Worm (Caenorhabditis elegans): Measurements from ENCODE around the gene nas-21.
"Not testable (repeated sequence)": the region's sequence is repeated elsewhere in the genome, so short reads cannot be mapped to it uniquely, and the experiment has no call there.

Gene nas-21

DNA sequence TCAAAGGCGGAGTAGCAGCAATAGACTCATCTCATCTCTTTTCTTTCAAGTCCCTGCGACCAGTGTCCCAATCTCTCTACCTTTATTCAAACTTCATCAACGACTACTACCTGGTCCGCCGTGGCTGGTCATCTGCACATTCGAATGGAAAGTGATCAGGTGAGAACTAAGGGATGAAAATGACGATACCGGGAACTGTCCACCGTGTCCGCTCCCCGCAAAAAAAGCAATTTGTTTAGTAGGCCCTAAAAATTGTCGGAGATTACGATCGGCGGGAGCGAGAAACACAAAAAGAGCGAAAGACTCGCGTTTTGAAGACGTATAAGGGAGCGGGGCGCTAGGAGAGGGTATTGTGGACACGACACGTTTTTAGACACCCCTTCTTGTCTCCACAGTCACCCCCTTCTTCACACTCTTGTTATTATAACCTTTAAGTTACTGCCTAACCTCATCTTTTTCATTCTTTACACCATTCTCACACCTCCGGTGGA is 9.4 kb upstream of the nas-21 start, which contains the start of gene zipt-16:
TSS of gene zipt-16 (plus strand) at position 51 of the 491 bp plus-strand sequence.
- TF ChIP-seq elt-4 (tag; optimal IDR thresholded peaks at IDR 0.05) (peak; percentile 2), fkh-6 (tag; optimal IDR thresholded peaks at IDR 0.05) (no peak)

DNA sequence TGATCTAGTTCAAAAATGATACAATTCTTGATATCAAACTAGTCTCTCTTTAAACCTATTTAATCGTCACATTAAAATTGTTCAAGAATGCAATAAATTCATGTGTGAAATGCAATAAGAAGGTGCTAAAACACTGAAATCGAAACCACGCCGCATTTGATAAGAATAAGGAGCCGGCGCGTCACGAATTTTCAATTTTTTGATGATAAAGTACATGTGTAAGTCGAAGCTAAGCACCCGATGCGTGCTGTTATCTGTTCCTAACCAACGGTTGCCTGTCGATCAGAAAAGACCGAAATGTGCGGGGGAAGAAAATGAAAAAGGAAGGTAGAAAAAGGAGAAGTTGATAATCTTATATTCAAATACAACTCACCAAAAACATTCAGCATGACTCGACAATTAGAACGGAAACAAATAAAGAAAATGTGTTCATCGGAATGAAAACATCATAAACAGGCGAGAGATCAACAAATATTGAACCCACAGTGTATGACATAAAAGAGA is 2.1 kb upstream of the nas-21 start, which contains the start of gene aat-6:
TSS of gene aat-6 (minus strand) at position 454 of the 504 bp plus-strand sequence.
- TF ChIP-seq nhr-232 (tag; optimal IDR thresholded peaks at IDR 0.05) (no peak), ceh-31 (tag; optimal IDR thresholded peaks at IDR 0.05) (no peak)

DNA sequence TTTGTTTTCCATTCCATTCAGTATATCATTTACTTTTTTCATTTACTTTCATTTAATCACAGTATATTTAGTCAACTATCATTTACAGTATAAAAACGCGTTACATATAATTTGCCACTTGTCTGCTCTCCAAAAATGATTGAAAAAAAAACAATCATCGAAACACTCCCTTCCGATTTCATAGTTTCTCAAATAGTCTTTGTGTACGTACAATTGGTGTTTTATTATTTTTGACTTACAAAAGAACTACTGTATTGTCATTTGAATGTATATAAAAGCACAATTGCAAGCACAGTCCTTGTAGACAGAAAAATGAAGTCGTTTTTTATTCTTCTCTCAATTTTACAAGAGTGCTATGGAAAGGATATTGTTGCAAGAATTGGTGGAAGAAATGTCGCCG is 2.0 kb downstream of the nas-21 start, which contains the start of gene nas-22:
TSS of gene nas-22 (plus strand) at position 301 of the 400 bp plus-strand sequence.
- TF ChIP-seq ceh-34 (tag; optimal IDR thresholded peaks at IDR 0.05), result no peak
- TF ChIP-seq mec-3 (tag; optimal IDR thresholded peaks at IDR 0.05; ENCODE audit: borderline replicate concordance), result no peak
- no peak for TF ChIP-seq ref-2 (tag; optimal IDR thresholded peaks at IDR 0.05)
- TF ChIP-seq ttx-3 (tag; optimal IDR thresholded peaks at IDR 0.05), result no peak
- no peak for TF ChIP-seq dve-1 (tag; optimal IDR thresholded peaks at IDR 0.05)

DNA sequence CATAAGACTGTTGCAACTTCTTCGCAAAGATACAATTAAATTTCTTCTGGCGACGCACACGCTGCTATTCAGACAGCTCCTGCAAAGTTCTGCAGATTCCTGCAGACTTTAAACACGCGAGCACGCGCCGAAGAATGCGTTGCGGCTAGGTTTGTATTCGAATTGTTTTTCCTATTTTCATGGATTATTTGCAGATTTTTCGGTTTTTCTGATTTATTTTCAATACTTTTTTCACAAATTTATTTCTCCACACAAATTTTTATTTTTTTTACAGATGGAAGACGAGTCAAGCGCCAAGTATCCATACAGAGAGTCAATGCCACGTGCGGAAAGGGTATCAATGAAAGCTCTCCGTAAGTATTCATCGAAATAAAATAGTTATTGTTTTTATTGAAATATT is 3.3 kb downstream of the nas-21 start, which contains the start of gene T11F9.7:
TSS of gene T11F9.7 (plus strand) at position 301 of the 400 bp plus-strand sequence.
- TF ChIP-seq nhr-11 (tag; optimal IDR thresholded peaks at IDR 0.05); ttx-3 (tag; optimal IDR thresholded peaks at IDR 0.05); hlh-30 (tag; optimal IDR thresholded peaks at IDR 0.05; ENCODE audit: insufficient read depth): not testable (repeated sequence)

DNA sequence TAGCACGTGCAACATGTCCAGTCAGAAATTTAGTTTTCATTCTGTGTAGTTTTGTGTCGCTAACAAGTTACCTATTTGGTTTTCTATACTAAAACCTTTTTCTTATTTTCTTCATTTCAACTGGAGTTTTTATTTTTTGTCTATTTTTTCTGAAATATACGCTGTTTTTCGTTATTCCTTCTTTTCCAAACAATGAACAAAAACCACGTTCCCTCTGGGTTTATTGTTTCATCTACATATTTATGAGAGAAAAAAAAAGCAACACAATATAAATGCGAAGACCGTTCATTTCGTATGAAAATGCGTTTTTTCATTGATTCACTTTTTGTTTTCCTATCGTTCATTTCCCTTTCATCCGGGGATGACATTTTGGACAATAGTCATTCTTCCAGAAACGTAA is 7.0 kb downstream of the nas-21 start, which contains the start of gene T11F9.22:
TSS of gene T11F9.22 (plus strand) at position 301 of the 400 bp plus-strand sequence.
- TF ChIP-seq T23F11.4 (GFP tag; optimal IDR thresholded peaks at IDR 0.05) (no peak), pha-4 (tag; optimal IDR thresholded peaks at IDR 0.05) (no peak), sdc-2 (tag; optimal IDR thresholded peaks at IDR 0.05) (no peak), ceh-48 (tag; optimal IDR thresholded peaks at IDR 0.05) (no peak), ceh-18 (tag; optimal IDR thresholded peaks at IDR 0.05) (no peak), elt-2 (tag; optimal IDR thresholded peaks at IDR 0.05) (no peak), hlh-15 (tag; optimal IDR thresholded peaks at IDR 0.05) (no peak), gmeb-2 (tag; optimal IDR thresholded peaks at IDR 0.05) (no peak), lim-6 (tag; optimal IDR thresholded peaks at IDR 0.05) (no peak), hlh-8 (tag; optimal IDR thresholded peaks at IDR 0.05) (no peak), ref-2 (tag; optimal IDR thresholded peaks at IDR 0.05) (no peak), unc-86 (tag; optimal IDR thresholded peaks at IDR 0.05) (no peak)

DNA sequence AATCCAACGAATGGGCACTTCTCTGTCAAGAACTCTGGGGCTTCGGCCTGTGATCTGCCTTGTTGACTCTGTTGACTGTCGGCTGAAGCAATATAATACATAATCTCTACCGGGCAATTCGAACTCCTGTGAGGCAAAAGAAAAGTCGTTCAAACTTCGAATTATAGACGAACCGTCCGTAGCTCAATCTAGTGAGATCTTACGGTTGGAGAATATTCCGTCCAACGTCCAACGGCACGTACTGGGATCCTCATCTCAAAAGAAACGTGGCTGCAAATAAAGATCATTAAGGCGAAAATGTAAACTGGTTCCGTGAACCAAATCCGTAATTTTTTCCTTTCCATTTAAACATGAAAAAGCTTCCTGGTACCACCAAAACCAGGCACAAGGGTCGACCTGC is 8.4 kb downstream of the nas-21 start, which contains the start of gene T11F9.14:
TSS of gene T11F9.14 (minus strand) at position 101 of the 400 bp plus-strand sequence.
- not testable (repeated sequence) for TF ChIP-seq che-1, nhr-232, ceh-48 (tag; optimal IDR thresholded peaks at IDR 0.05)

DNA sequence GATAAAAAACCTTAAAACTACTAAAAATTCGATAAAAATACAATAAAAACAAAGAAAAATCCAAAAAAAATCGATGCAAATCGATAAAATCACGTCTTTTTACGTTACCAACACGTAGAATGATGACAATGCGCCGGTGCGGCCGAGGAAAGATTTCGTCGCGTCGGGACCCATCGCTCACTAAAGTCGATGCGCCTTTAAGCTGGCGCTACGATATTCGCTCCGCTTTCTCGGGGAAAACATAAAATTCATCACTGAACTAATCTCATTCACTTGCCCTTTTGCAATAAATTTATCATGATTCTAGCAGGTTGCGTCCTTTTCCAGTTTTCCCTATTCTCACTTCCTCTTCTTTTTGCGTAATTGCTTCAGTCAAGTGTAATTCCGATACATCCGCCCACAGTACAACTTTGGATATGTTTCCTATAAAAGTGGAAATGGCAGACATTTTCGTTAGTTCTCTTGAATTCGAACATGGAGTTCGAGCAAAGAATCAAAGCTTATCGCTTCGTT is 11.3 kb downstream of the nas-21 start, which contains the start of gene col-157:
TSS of gene col-157 (plus strand) at position 463 of the 513 bp plus-strand sequence.
- not testable (repeated sequence) for TF ChIP-seq ref-2 (tag; optimal IDR thresholded peaks at IDR 0.05); ceh-30 (tag; optimal IDR thresholded peaks at IDR 0.05); sox-2 (GFP tag; IDR thresholded peaks at IDR 0.05)

DNA sequence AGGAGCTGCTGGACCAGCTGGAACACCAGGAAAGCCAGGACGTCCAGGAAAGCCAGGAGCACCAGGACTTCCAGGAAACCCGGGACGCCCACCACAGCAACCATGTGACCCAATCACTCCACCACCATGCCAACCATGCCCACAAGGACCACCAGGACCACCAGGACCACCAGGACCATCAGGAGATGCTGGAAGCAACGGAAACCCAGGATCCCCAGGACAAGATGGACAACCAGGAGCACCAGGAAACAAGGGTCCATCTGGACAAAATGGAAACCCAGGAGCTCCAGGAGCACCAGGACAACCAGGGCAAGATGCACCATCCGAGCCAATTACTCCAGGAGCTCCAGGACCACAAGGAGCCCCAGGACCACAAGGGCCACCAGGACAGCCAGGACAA is 12.0 kb downstream of the nas-21 start:
- TF ChIP-seq elt-4 (tag; optimal IDR thresholded peaks at IDR 0.05) (no peak), ceh-45 (GFP tag; IDR thresholded peaks at IDR 0.05) (no peak), hlh-15 (tag; optimal IDR thresholded peaks at IDR 0.05) (no peak), nfya-1 (tag; optimal IDR thresholded peaks at IDR 0.05) (no peak), hlh-30 (tag; optimal IDR thresholded peaks at IDR 0.05; ENCODE audit: insufficient read depth) (no peak), ceh-22 (tag; optimal IDR thresholded peaks at IDR 0.05) (no peak), rnt-1 (tag; optimal IDR thresholded peaks at IDR 0.05) (no peak), sox-4 (tag; optimal IDR thresholded peaks at IDR 0.05) (no peak), pag-3 (tag; optimal IDR thresholded peaks at IDR 0.05; ENCODE audit: borderline replicate concordance) (no peak)
